Fruit fly (Drosophila melanogaster): ENCODE data around the gene spg.

dm6 chr3R:28831626-28832267, 13.3 kb upstream of the spg start, which contains the start of gene WASp:
- no peak for TF ChIP-seq CG8478 (optimal IDR thresholded peaks at IDR 0.05)
- peak in 1 of 2 experiments; percentile 24 for TF ChIP-seq CTCF (optimal IDR thresholded peaks at IDR 0.05)

All from S2 (cell line).